Worm (Caenorhabditis elegans) whole organism, early embryonic: ENCODE data around the gene hse-5.

Experiments
- ama-1 ChIP-seq: fragments of 150-350 bp; optimal IDR thresholded peaks from 2 replicates; lab custom pipeline; 2014
- flt-1 ChIP-seq: fragments of 200-800 bp; sonication (Bioruptor generic); IDR thresholded peaks from 2 replicates; pipeline ENCODE4 v1.3.6; 2022; ENCODE audit warnings: missing genetic modification characterization, missing compliant biosample characterization

DNA sequence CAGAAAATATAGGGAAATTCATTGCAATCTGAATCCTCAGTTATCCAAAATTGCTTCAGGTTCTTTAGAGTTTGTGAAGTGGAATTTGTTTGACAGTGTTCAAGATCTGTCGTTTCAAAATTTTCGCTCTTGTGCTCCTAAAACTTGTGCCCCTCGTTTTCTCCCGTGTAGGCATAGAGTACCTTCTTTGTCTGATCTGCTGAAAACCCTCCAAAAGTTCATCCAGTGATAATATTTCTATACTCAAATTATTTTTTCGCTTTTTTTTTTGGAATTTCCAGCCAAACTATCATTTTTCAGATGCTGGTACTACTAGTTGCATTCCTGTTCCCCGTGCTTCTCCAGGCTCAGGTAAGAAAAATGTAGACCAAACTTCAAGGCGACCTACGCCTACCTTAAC, 49.4 kb downstream of the hse-5 start, which contains the start of gene R07E5.4:
- TF ChIP-seq flt-1 (GFP tag; lab: Robert Waterston, UW): no peak
- no peak for TF ChIP-seq ama-1 (lab: Kevin White, UChicago)
